Worm (Caenorhabditis elegans): ENCODE measurements around the gene adh-5.

ce11 chrV:908681-909080 is 2.9 kb upstream of the adh-5 start:
- TF ChIP-seq tbx-9 (tag; optimal IDR thresholded peaks at IDR 0.05; ENCODE audit: borderline replicate concordance), result no peak
- no peak for TF ChIP-seq ceh-58 (GFP tag; IDR thresholded peaks at IDR 0.05)
- TF ChIP-seq F55B11.4 (tag; optimal IDR thresholded peaks at IDR 0.05; ENCODE audit: borderline replicate concordance, insufficient read depth), result no peak

Measured in whole organism, young adult.